Fruit fly (Drosophila melanogaster) whole organism, embryonic: ENCODE results near the gene bun.

Experiments
- Ada2b ChIP-seq: fragments of 200-800 bp; sonication (Bioruptor generic); IDR thresholded peaks from 2 replicates; pipeline ENCODE4 v1.3.6; 2022; ENCODE audit warnings: missing biosample characterization, missing genetic modification characterization
- BtbVII ChIP-seq: fragments of 200-800 bp; sonication (Bioruptor generic); optimal IDR thresholded peaks from 3 replicates; lab custom pipeline; 2017; ENCODE audit warnings: missing biosample characterization, mild to moderate bottlenecking, missing genetic modification characterization
- CG10431 ChIP-seq: fragments of 200-800 bp; sonication (Bioruptor generic); optimal IDR thresholded peaks from 3 replicates; lab custom pipeline; 2018; ENCODE audit warnings: missing biosample characterization, mild to moderate bottlenecking, missing genetic modification characterization
- CG10979 ChIP-seq: fragments of 200-800 bp; sonication (Bioruptor generic); optimal IDR thresholded peaks from 2 replicates; lab custom pipeline; 2018; ENCODE audit warnings: missing biosample characterization, mild to moderate bottlenecking, missing genetic modification characterization, moderate library complexity
- CG11085 ChIP-seq: fragments of 200-800 bp; sonication (Bioruptor generic); IDR thresholded peaks from 2 replicates; pipeline ENCODE4 v1.3.6; 2022; ENCODE audit warnings: missing biosample characterization, missing genetic modification characterization
- CG11456 ChIP-seq: fragments of 200-800 bp; sonication (Bioruptor generic); IDR thresholded peaks from 3 replicates; pipeline ENCODE4 v1.3.6; 2022; ENCODE audit warnings: missing biosample characterization, missing genetic modification characterization
- CG13894 ChIP-seq: fragments of 200-800 bp; sonication (Bioruptor generic); optimal IDR thresholded peaks from 3 replicates; lab custom pipeline; 2018; ENCODE audit warnings: missing biosample characterization, mild to moderate bottlenecking, missing genetic modification characterization, moderate library complexity
- CG14441 ChIP-seq: fragments of 200-800 bp; sonication (Bioruptor generic); IDR thresholded peaks from 2 replicates; pipeline ENCODE4 v1.3.6; 2022; ENCODE audit warnings: missing biosample characterization, missing genetic modification characterization
- CG14710 ChIP-seq: fragments of 200-800 bp; sonication (Bioruptor generic); optimal IDR thresholded peaks from 3 replicates; lab custom pipeline; 2019; ENCODE audit warnings: missing biosample characterization, mild to moderate bottlenecking, missing genetic modification characterization, moderate library complexity
- CG15601 ChIP-seq: fragments of 200-800 bp; sonication (Bioruptor generic); optimal IDR thresholded peaks from 3 replicates; lab custom pipeline; 2019; ENCODE audit warnings: missing biosample characterization, mild to moderate bottlenecking, missing genetic modification characterization, moderate library complexity
- CG3281 ChIP-seq: fragments of 200-800 bp; sonication (Bioruptor generic); optimal IDR thresholded peaks from 3 replicates; lab custom pipeline; 2017; ENCODE audit warnings: missing biosample characterization, mild to moderate bottlenecking, missing genetic modification characterization
- CG34422 ChIP-seq: fragments of 200-800 bp; sonication (Bioruptor generic); IDR thresholded peaks from 3 replicates; pipeline ENCODE4 v1.3.6; 2022; ENCODE audit warnings: missing biosample characterization, missing genetic modification characterization
- CG42726 ChIP-seq: fragments of 200-800 bp; sonication (Bioruptor generic); IDR thresholded peaks from 2 replicates; pipeline ENCODE4 v1.3.6; 2022; ENCODE audit warnings: missing biosample characterization, missing genetic modification characterization; ENCODE audit not compliant: partially characterized antibody
- CG4854 ChIP-seq: fragments of 200-800 bp; sonication (Bioruptor generic); optimal IDR thresholded peaks from 2 replicates; lab custom pipeline; 2016; ENCODE audit warnings: missing biosample characterization, missing genetic modification characterization, inconsistent platforms
- CG8388 ChIP-seq: fragments of 200-800 bp; sonication (Bioruptor generic); optimal IDR thresholded peaks from 2 replicates; lab custom pipeline; 2019; ENCODE audit warnings: missing biosample characterization, mild to moderate bottlenecking, missing genetic modification characterization, moderate library complexity
- CG9932 ChIP-seq: fragments of 200-800 bp; sonication (Bioruptor generic); IDR thresholded peaks from 2 replicates; pipeline ENCODE4 v1.3.6; 2022; ENCODE audit warnings: missing biosample characterization, missing genetic modification characterization
- Dip2 ChIP-seq: fragments of 200-800 bp; sonication (Bioruptor generic); IDR thresholded peaks from 2 replicates; pipeline ENCODE4 v1.3.6; 2022; ENCODE audit warnings: missing biosample characterization, missing genetic modification characterization
- Ets97D ChIP-seq: fragments of 200-800 bp; sonication (Bioruptor generic); optimal IDR thresholded peaks from 3 replicates; lab custom pipeline; 2016; ENCODE audit warnings: missing biosample characterization, missing genetic modification characterization
- Fer3 ChIP-seq: fragments of 200-800 bp; sonication (Bioruptor generic); optimal IDR thresholded peaks from 2 replicates; lab custom pipeline; 2018; ENCODE audit warnings: missing biosample characterization, mild to moderate bottlenecking, missing genetic modification characterization, moderate library complexity
- H2.0 ChIP-seq: fragments of 200-800 bp; sonication (Bioruptor generic); IDR thresholded peaks from 2 replicates; pipeline ENCODE4 v1.3.6; 2022; ENCODE audit warnings: missing biosample characterization, missing genetic modification characterization
- Hmx ChIP-seq: fragments of 200-800 bp; sonication (Bioruptor generic); optimal IDR thresholded peaks from 2 replicates; lab custom pipeline; 2016; ENCODE audit warnings: missing biosample characterization, missing genetic modification characterization
- Optix ChIP-seq: fragments of 200-800 bp; sonication (Bioruptor generic); IDR thresholded peaks from 3 replicates; pipeline ENCODE4 v1.3.6; 2022; ENCODE audit warnings: missing biosample characterization, missing genetic modification characterization
- Ravus ChIP-seq: fragments of 200-800 bp; sonication (Bioruptor generic); IDR thresholded peaks from 2 replicates; pipeline ENCODE4 v1.3.6; 2022; ENCODE audit warnings: missing biosample characterization, missing genetic modification characterization
- Sin3A ChIP-seq: fragments of >200 bp; optimal IDR thresholded peaks from 2 replicates; lab custom pipeline; 2018
- Sry-δ ChIP-seq: fragments of 200-800 bp; sonication (Bioruptor generic); optimal IDR thresholded peaks from 2 replicates; lab custom pipeline; 2016; ENCODE audit warnings: missing biosample characterization, missing genetic modification characterization
- Ssrp ChIP-seq: fragments of 200-800 bp; sonication (Bioruptor generic); optimal IDR thresholded peaks from 2 replicates; lab custom pipeline; 2018; ENCODE audit warnings: missing biosample characterization, mild to moderate bottlenecking, missing genetic modification characterization, moderate library complexity
- Stat92E ChIP-seq, 3 experiments: fragments of >200 bp in 2 of 3; fragments of 200-800 bp in 1 of 3; sonication (Bioruptor generic) in 1 of 3; optimal IDR thresholded peaks; 2 replicates each; lab custom pipeline; 2017 to 2019; ENCODE audit warnings: missing biosample characterization in 3 of 3, missing genetic modification characterization in 3 of 3, mild to moderate bottlenecking in 1 of 3, moderate library complexity in 1 of 3
- ato ChIP-seq: fragments of 200-800 bp; sonication (Bioruptor generic); IDR thresholded peaks from 2 replicates; pipeline ENCODE4 v1.3.6; 2022; ENCODE audit warnings: missing biosample characterization, missing genetic modification characterization; ENCODE audit not compliant: partially characterized antibody
- disco-r ChIP-seq: fragments of 200-800 bp; sonication (Bioruptor generic); optimal IDR thresholded peaks from 2 replicates; lab custom pipeline; 2016; ENCODE audit warnings: missing biosample characterization, missing genetic modification characterization
- dysf ChIP-seq: fragments of 200-800 bp; sonication (Bioruptor generic); IDR thresholded peaks from 3 replicates; pipeline ENCODE4 v1.3.6; 2022; ENCODE audit warnings: missing biosample characterization, missing genetic modification characterization
- gce ChIP-seq: fragments of 200-800 bp; sonication (Bioruptor generic); IDR thresholded peaks from 3 replicates; pipeline ENCODE4 v1.3.6; 2022; ENCODE audit warnings: missing biosample characterization, missing genetic modification characterization
- gcm ChIP-seq: fragments of 200-800 bp; sonication (Bioruptor generic); optimal IDR thresholded peaks from 2 replicates; lab custom pipeline; 2019; ENCODE audit warnings: missing biosample characterization, mild to moderate bottlenecking, missing genetic modification characterization, moderate library complexity
- gro ChIP-seq: fragments of 200-800 bp; sonication (Bioruptor generic); optimal IDR thresholded peaks from 2 replicates; lab custom pipeline; 2016; ENCODE audit warnings: missing biosample characterization, missing genetic modification characterization
- h ChIP-seq: fragments of >200 bp; optimal IDR thresholded peaks from 2 replicates; lab custom pipeline; 2017
- ham ChIP-seq: fragments of 200-800 bp; sonication (Bioruptor generic); IDR thresholded peaks from 2 replicates; pipeline ENCODE4 v1.3.6; 2022; ENCODE audit warnings: missing biosample characterization, missing genetic modification characterization
- insv ChIP-seq, 2 experiments: fragments of 200-800 bp; sonication (Bioruptor generic); optimal IDR thresholded peaks; 3 replicates each; lab custom pipeline; 2016 to 2018; ENCODE audit warnings: missing biosample characterization in 2 of 2, missing genetic modification characterization in 2 of 2
- lov ChIP-seq, 2 experiments: fragments of 200-800 bp in 1 of 2; fragments of >200 bp in 1 of 2; sonication (Bioruptor generic) in 1 of 2; IDR thresholded peaks in 1 of 2; optimal IDR thresholded peaks in 1 of 2; 2 replicates in 1 of 2; 3 replicates in 1 of 2; pipeline versions ENCODE4 v1.3.6 to Lab custom; 2017 to 2022; ENCODE audit warnings: missing biosample characterization in 1 of 2, missing genetic modification characterization in 1 of 2
- rib ChIP-seq: fragments of 200-800 bp; sonication (Bioruptor generic); IDR thresholded peaks from 2 replicates; pipeline ENCODE4 v1.3.6; 2022; ENCODE audit warnings: missing biosample characterization, missing genetic modification characterization
- sc ChIP-seq, 3 experiments: fragments of >200 bp in 2 of 3; fragments of 200-800 bp in 1 of 3; sonication (Bioruptor generic) in 1 of 3; optimal IDR thresholded peaks; 2 replicates in 2 of 3; 3 replicates in 1 of 3; lab custom pipeline; 2017; ENCODE audit warnings: mild to moderate bottlenecking in 1 of 3, missing biosample characterization in 1 of 3, missing genetic modification characterization in 1 of 3, missing genetic modification reagents in 1 of 3
- sd ChIP-seq: fragments of 200-800 bp; sonication (Bioruptor generic); optimal IDR thresholded peaks from 3 replicates; lab custom pipeline; 2018; ENCODE audit warnings: missing biosample characterization, mild to moderate bottlenecking, missing genetic modification characterization, moderate library complexity
- seq ChIP-seq: fragments of 200-800 bp; sonication (Bioruptor generic); IDR thresholded peaks from 2 replicates; pipeline ENCODE4 v1.3.6; 2022; ENCODE audit warnings: missing biosample characterization, missing genetic modification characterization
- slou ChIP-seq: fragments of 200-800 bp; sonication (Bioruptor generic); optimal IDR thresholded peaks from 3 replicates; lab custom pipeline; 2016; ENCODE audit warnings: missing biosample characterization, missing genetic modification characterization
- ssp ChIP-seq: fragments of 200-800 bp; sonication (Bioruptor generic); IDR thresholded peaks from 2 replicates; pipeline ENCODE4 v1.3.6; 2022; ENCODE audit warnings: missing biosample characterization, missing genetic modification characterization
- stwl ChIP-seq: fragments of 200-800 bp; sonication (Bioruptor generic); optimal IDR thresholded peaks from 3 replicates; lab custom pipeline; 2018; ENCODE audit warnings: missing biosample characterization, mild to moderate bottlenecking, missing genetic modification characterization, moderate library complexity
- trem ChIP-seq: fragments of 200-800 bp; optimal IDR thresholded peaks from 3 replicates; lab custom pipeline; 2019; ENCODE audit warnings: missing biosample characterization, mild to moderate bottlenecking, missing genetic modification characterization, moderate library complexity
- unc-4 ChIP-seq: fragments of 200-800 bp; sonication (Bioruptor generic); IDR thresholded peaks from 2 replicates; pipeline ENCODE4 v1.3.6; 2022; ENCODE audit warnings: missing biosample characterization, missing genetic modification characterization; ENCODE audit not compliant: partially characterized antibody
- vvl ChIP-seq: fragments of 200-800 bp; sonication (Bioruptor generic); IDR thresholded peaks from 2 replicates; pipeline ENCODE4 v1.3.6; 2022; ENCODE audit warnings: missing biosample characterization, missing genetic modification characterization
- zen2 ChIP-seq: fragments of 200-800 bp; sonication (Bioruptor generic); IDR thresholded peaks from 3 replicates; pipeline ENCODE4 v1.3.6; 2022; ENCODE audit warnings: missing biosample characterization, missing genetic modification characterization; ENCODE audit not compliant: partially characterized antibody

The bun gene

dm6 chr2L:12546043-12546942, at the start of gene bun:
bun (minus strand) TSS chr2L:12546611.
- TF ChIP-seq stwl (tag; lab: Kevin White, UChicago) (peak; percentile 70), lov (optimal IDR thresholded peaks at IDR 0.05; lab: Kevin White, UChicago) (no peak), lov (GFP tag; IDR thresholded peaks at IDR 0.05; lab: Robert Waterston, UW) (no peak), sc (optimal IDR thresholded peaks at IDR 0.05; lab: Kevin White, UChicago) (no peak), sc (GFP tag; optimal IDR thresholded peaks at IDR 0.05; lab: Kevin White, UChicago) (no peak), sd (tag; lab: Kevin White, UChicago) (peak; percentile 45), Sry-δ (peak; percentile 87), Ravus (GFP tag; lab: Robert Waterston, UW) (no peak), slou (peak; percentile 12), H2.0 (GFP tag; lab: Robert Waterston, UW) (no peak), CG4854 (GFP tag; lab: Kevin White, UChicago) (no peak), Ets97D (GFP tag; lab: Kevin White, UChicago) (peak; percentile 74), gcm (GFP tag; lab: Kevin White, UChicago) (peak; percentile 13), Ssrp (no peak), Ada2b (GFP tag; lab: Robert Waterston, UW) (no peak), h (no peak), Optix (GFP tag; lab: Robert Waterston, UW) (no peak), trem (peak; percentile 38), seq (no peak), Hmx (GFP tag; lab: Kevin White, UChicago) (no peak), CG11456 (GFP tag; lab: Robert Waterston, UW) (no peak), CG11085 (GFP tag; lab: Robert Waterston, UW) (no peak), disco-r (GFP tag; lab: Kevin White, UChicago) (no peak), CG10979 (tag; lab: Kevin White, UChicago) (no peak), CG14710 (tag; lab: Kevin White, UChicago) (peak; percentile 56), CG8388 (GFP tag; lab: Kevin White, UChicago) (no peak), Sin3A (peak; percentile 41), dysf (no peak), BtbVII (GFP tag; lab: Kevin White, UChicago) (no peak), gce (GFP tag; lab: Robert Waterston, UW) (no peak), ham (GFP tag; lab: Robert Waterston, UW) (no peak), rib (GFP tag; lab: Robert Waterston, UW) (no peak; the same call in 1 of the 2 replicates), zen2 (GFP tag; lab: Robert Waterston, UW) (peak; percentile 100), CG34422 (GFP tag; lab: Robert Waterston, UW) (no peak), CG10431 (GFP tag; lab: Kevin White, UChicago) (no peak), CG9932 (GFP tag; lab: Robert Waterston, UW) (peak; percentile 82), insv (GFP tag; optimal IDR thresholded peaks at IDR 0.05; lab: Kevin White, UChicago) (peak in 1 of 2 experiments; percentile 19), CG14441 (no peak), gro (GFP tag; lab: Kevin White, UChicago) (peak; percentile 31), Fer3 (tag; lab: Kevin White, UChicago) (no peak), unc-4 (GFP tag; lab: Robert Waterston, UW) (peak; percentile 98), CG3281 (GFP tag; lab: Kevin White, UChicago) (no peak), CG13894 (tag; lab: Kevin White, UChicago) (peak; percentile 25), CG42726 (peak; percentile 100), ssp (GFP tag; lab: Robert Waterston, UW) (no peak), Dip2 (GFP tag; lab: Robert Waterston, UW) (no peak), CG15601 (peak; percentile 42), Stat92E (GFP tag; optimal IDR thresholded peaks at IDR 0.05; lab: Kevin White, UChicago) (peak in 2 of 3 experiments; percentile 44 to 82), vvl (GFP tag; lab: Robert Waterston, UW) (peak; percentile 74), ato (GFP tag; lab: Robert Waterston, UW) (peak; percentile 98)
